Worm (Caenorhabditis elegans) whole organism, L4/young adult: ENCODE measurements around the gene Y69A2AR.46.

Source experiments
- dao-5 ChIP-seq: sonication (generic microtip); optimal IDR thresholded peaks from 2 replicates; lab custom pipeline; 2016; ENCODE audit warnings: missing genotype, missing genetic modification characterization, moderate library complexity, missing compliant biosample characterization
- him-1 ChIP-seq: sonication (generic microtip); optimal IDR thresholded peaks from 2 replicates; lab custom pipeline; 2016; ENCODE audit warnings: missing genotype, missing genetic modification reagents, missing genetic modification characterization, missing compliant biosample characterization

DNA sequence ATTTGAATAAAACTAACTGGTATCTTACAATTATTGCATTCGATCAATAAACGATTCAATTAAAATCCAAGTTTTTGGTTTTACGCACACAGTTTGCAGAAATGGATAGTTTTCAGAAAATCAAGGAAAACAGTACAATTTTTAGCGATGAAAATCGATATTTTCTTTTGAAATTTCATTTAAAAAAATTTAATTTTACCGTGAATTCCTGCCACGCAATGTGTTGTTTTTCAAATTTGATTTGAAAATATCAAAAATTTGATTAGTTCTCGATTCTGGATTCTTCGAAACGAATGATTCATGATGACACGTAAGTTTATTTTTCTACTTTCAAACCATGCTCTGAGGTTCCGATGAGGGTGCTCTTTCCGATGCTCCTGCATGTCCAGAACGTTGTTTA lies 613 bp downstream of the Y69A2AR.46 start, which contains the start of gene Y69A2AR.50:
- no peak for TF ChIP-seq him-1
- no peak for TF ChIP-seq dao-5
